Fruit fly (Drosophila melanogaster) whole organism, embryonic: ENCODE results near the gene Dis3l2.
A peak's percentile ranks its signal among the peaks of the same experiment; 100 is the strongest.

Experiments
- Atf-2 ChIP-seq: fragments of 200-800 bp; sonication (Bioruptor generic); optimal IDR thresholded peaks from 2 replicates; lab custom pipeline; 2016; ENCODE audit warnings: missing biosample characterization, missing genetic modification characterization
- Atf6 ChIP-seq: fragments of 200-800 bp; sonication (Bioruptor generic); IDR thresholded peaks from 2 replicates; pipeline ENCODE4 v1.3.6; 2022; ENCODE audit warnings: missing biosample characterization, missing genetic modification characterization
- CG11560 ChIP-seq: fragments of 200-800 bp; sonication (Bioruptor generic); IDR thresholded peaks from 3 replicates; pipeline ENCODE4 v1.3.6; 2022; ENCODE audit warnings: missing biosample characterization, missing genetic modification characterization
- CG12236 ChIP-seq: fragments of 200-800 bp; sonication (Bioruptor generic); optimal IDR thresholded peaks from 2 replicates; lab custom pipeline; 2016; ENCODE audit warnings: missing biosample characterization, missing genetic modification characterization
- CG15514 ChIP-seq: fragments of 200-800 bp; sonication (Bioruptor generic); optimal IDR thresholded peaks from 3 replicates; lab custom pipeline; 2017; ENCODE audit warnings: missing biosample characterization, missing genetic modification characterization, mild to moderate bottlenecking, moderate library complexity, missing genetic modification reagents
- CG15601 ChIP-seq: fragments of 200-800 bp; sonication (Bioruptor generic); optimal IDR thresholded peaks from 3 replicates; lab custom pipeline; 2019; ENCODE audit warnings: missing biosample characterization, mild to moderate bottlenecking, missing genetic modification characterization, moderate library complexity
- CG16863 ChIP-seq: fragments of 200-800 bp; sonication (Bioruptor generic); optimal IDR thresholded peaks from 3 replicates; lab custom pipeline; 2016; ENCODE audit warnings: missing biosample characterization, missing genetic modification characterization
- CG17359 ChIP-seq: fragments of 200-800 bp; sonication (Bioruptor generic); optimal IDR thresholded peaks from 3 replicates; lab custom pipeline; 2018; ENCODE audit warnings: missing biosample characterization, mild to moderate bottlenecking, missing genetic modification characterization, moderate library complexity
- CG31224 ChIP-seq: fragments of 200-800 bp; sonication (Bioruptor generic); IDR thresholded peaks from 2 replicates; pipeline ENCODE4 v1.3.6; 2022; ENCODE audit warnings: missing biosample characterization, missing genetic modification characterization
- CG3726 ChIP-seq: fragments of 200-800 bp; sonication (Bioruptor generic); IDR thresholded peaks from 3 replicates; pipeline ENCODE4, ENCODE4 v1.3.6; 2022; ENCODE audit warnings: missing biosample characterization, missing genetic modification characterization
- CG42726 ChIP-seq: fragments of 200-800 bp; sonication (Bioruptor generic); IDR thresholded peaks from 2 replicates; pipeline ENCODE4 v1.3.6; 2022; ENCODE audit warnings: missing biosample characterization, missing genetic modification characterization; ENCODE audit not compliant: partially characterized antibody
- CG6689 ChIP-seq: fragments of 200-800 bp; sonication (Bioruptor generic); IDR thresholded peaks from 2 replicates; pipeline ENCODE4 v1.3.6; 2022; ENCODE audit warnings: missing biosample characterization, missing genetic modification characterization
- CG9797 ChIP-seq: fragments of 200-800 bp; sonication (Bioruptor generic); optimal IDR thresholded peaks from 3 replicates; lab custom pipeline; 2018; ENCODE audit warnings: missing biosample characterization, mild to moderate bottlenecking, missing genetic modification characterization
- CrebB ChIP-seq: fragments of 200-800 bp; sonication (Bioruptor generic); optimal IDR thresholded peaks from 3 replicates; lab custom pipeline; 2018; ENCODE audit warnings: missing biosample characterization, mild to moderate bottlenecking, missing genetic modification characterization
- D19A ChIP-seq: fragments of 200-800 bp; optimal IDR thresholded peaks from 3 replicates; lab custom pipeline; 2019; ENCODE audit warnings: missing biosample characterization, mild to moderate bottlenecking, missing genetic modification characterization, moderate library complexity
- Dbx ChIP-seq: fragments of 200-800 bp; sonication (Bioruptor generic); IDR thresholded peaks from 3 replicates; pipeline ENCODE4 v1.3.6; 2022; ENCODE audit warnings: missing biosample characterization, missing genetic modification characterization
- Lhr ChIP-seq: fragments of 200-800 bp; sonication (Bioruptor generic); optimal IDR thresholded peaks from 3 replicates; lab custom pipeline; 2017; ENCODE audit warnings: mild to moderate bottlenecking, missing biosample characterization, missing genetic modification reagents, missing genetic modification characterization
- MBD-R2 ChIP-seq: fragments of 200-800 bp; sonication (Bioruptor generic); IDR thresholded peaks from 2 replicates; pipeline ENCODE4 v1.3.6; 2022; ENCODE audit warnings: missing biosample characterization, missing genetic modification characterization
- NC2β ChIP-seq: fragments of 200-800 bp; sonication (Bioruptor generic); optimal IDR thresholded peaks from 2 replicates; lab custom pipeline; 2016; ENCODE audit warnings: missing biosample characterization, missing genetic modification characterization
- NK7.1 ChIP-seq: fragments of 200-800 bp; sonication (Bioruptor generic); optimal IDR thresholded peaks from 3 replicates; lab custom pipeline; 2016; ENCODE audit warnings: missing biosample characterization, missing genetic modification characterization
- Neu2 ChIP-seq: fragments of 200-800 bp; sonication (Bioruptor generic); optimal IDR thresholded peaks from 3 replicates; lab custom pipeline; 2016; ENCODE audit warnings: missing biosample characterization, missing genetic modification characterization, borderline replicate concordance
- Nf-YC ChIP-seq: fragments of 200-800 bp; optimal IDR thresholded peaks from 3 replicates; lab custom pipeline; 2019; ENCODE audit warnings: missing biosample characterization, mild to moderate bottlenecking, missing genetic modification characterization, moderate library complexity
- Scr ChIP-seq: fragments of 200-800 bp; sonication (Bioruptor generic); IDR thresholded peaks from 2 replicates; pipeline ENCODE4 v1.3.6; 2022; ENCODE audit warnings: missing biosample characterization, missing genetic modification characterization; ENCODE audit not compliant: partially characterized antibody
- Sin3A ChIP-seq: fragments of >200 bp; optimal IDR thresholded peaks from 2 replicates; lab custom pipeline; 2018
- Sry-β ChIP-seq: fragments of 200-800 bp; sonication (Bioruptor generic); optimal IDR thresholded peaks from 2 replicates; lab custom pipeline; 2018; ENCODE audit warnings: missing biosample characterization, mild to moderate bottlenecking, missing genetic modification characterization, moderate library complexity
- Sry-δ ChIP-seq: fragments of 200-800 bp; sonication (Bioruptor generic); optimal IDR thresholded peaks from 2 replicates; lab custom pipeline; 2016; ENCODE audit warnings: missing biosample characterization, missing genetic modification characterization
- Trl ChIP-seq, 3 experiments: fragments of >200 bp in 2 of 3; fragments of 200-800 bp in 1 of 3; sonication (Bioruptor generic) in 1 of 3; optimal IDR thresholded peaks; 2 replicates in 1 of 3; 3 replicates in 2 of 3; lab custom pipeline; 2016 to 2017; ENCODE audit warnings: missing biosample characterization in 1 of 3, missing genetic modification characterization in 1 of 3
- bcd ChIP-seq: fragments of 200-800 bp; sonication (Bioruptor generic); optimal IDR thresholded peaks from 2 replicates; lab custom pipeline; 2017; ENCODE audit warnings: missing biosample characterization, mild to moderate bottlenecking, missing genetic modification characterization
- cas ChIP-seq: fragments of 200-800 bp; sonication (Bioruptor generic); IDR thresholded peaks from 2 replicates; pipeline ENCODE4 v1.3.6; 2022; ENCODE audit warnings: missing biosample characterization, missing genetic modification characterization
- crp ChIP-seq, 2 experiments: fragments of 200-800 bp; sonication (Bioruptor generic); optimal IDR thresholded peaks; 2 replicates in 1 of 2; 3 replicates in 1 of 2; lab custom pipeline; 2017; ENCODE audit warnings: missing biosample characterization in 2 of 2, missing genetic modification characterization in 2 of 2, mild to moderate bottlenecking in 1 of 2, moderate library complexity in 1 of 2
- gcm ChIP-seq: fragments of 200-800 bp; sonication (Bioruptor generic); optimal IDR thresholded peaks from 2 replicates; lab custom pipeline; 2019; ENCODE audit warnings: missing biosample characterization, mild to moderate bottlenecking, missing genetic modification characterization, moderate library complexity
- gsb ChIP-seq: fragments of 200-800 bp; sonication (Bioruptor generic); IDR thresholded peaks from 2 replicates; pipeline ENCODE4 v1.3.6; 2022; ENCODE audit warnings: missing biosample characterization, missing genetic modification characterization
- hkb ChIP-seq, 2 experiments: fragments of 200-800 bp in 1 of 2; fragments of >200 bp in 1 of 2; sonication (Bioruptor generic) in 1 of 2; IDR thresholded peaks in 1 of 2; optimal IDR thresholded peaks in 1 of 2; 2 replicates each; pipeline versions ENCODE4 v1.3.6 to Lab custom; 2017 to 2022; ENCODE audit warnings: missing biosample characterization in 1 of 2, missing genetic modification characterization in 1 of 2
- insv ChIP-seq, 2 experiments: fragments of 200-800 bp; sonication (Bioruptor generic); optimal IDR thresholded peaks; 3 replicates each; lab custom pipeline; 2016 to 2018; ENCODE audit warnings: missing biosample characterization in 2 of 2, missing genetic modification characterization in 2 of 2
- ken ChIP-seq: fragments of 200-800 bp; sonication (Bioruptor generic); IDR thresholded peaks from 3 replicates; pipeline ENCODE4 v1.3.6; 2022; ENCODE audit warnings: missing biosample characterization, missing genetic modification characterization
- knrl ChIP-seq: fragments of 200-800 bp; sonication (Bioruptor generic); IDR thresholded peaks from 3 replicates; pipeline ENCODE4 v1.3.6; 2022; ENCODE audit warnings: missing biosample characterization, missing genetic modification characterization; ENCODE audit not compliant: partially characterized antibody
- maf-S ChIP-seq: fragments of 200-800 bp; sonication (Bioruptor generic); optimal IDR thresholded peaks from 2 replicates; lab custom pipeline; 2016; ENCODE audit warnings: missing biosample characterization, missing genetic modification characterization
- nerfin-2 ChIP-seq: fragments of 200-800 bp; sonication (Bioruptor generic); IDR thresholded peaks from 2 replicates; pipeline ENCODE4 v1.3.6; 2022; ENCODE audit warnings: missing biosample characterization, missing genetic modification characterization; ENCODE audit not compliant: partially characterized antibody
- nmo ChIP-seq: fragments of 200-800 bp; sonication (Bioruptor generic); optimal IDR thresholded peaks from 2 replicates; lab custom pipeline; 2018; ENCODE audit warnings: missing biosample characterization, mild to moderate bottlenecking, missing genetic modification characterization, moderate library complexity
- oc ChIP-seq: fragments of 200-800 bp; sonication (Bioruptor generic); optimal IDR thresholded peaks from 2 replicates; lab custom pipeline; 2018; ENCODE audit warnings: missing biosample characterization, mild to moderate bottlenecking, missing genetic modification characterization, moderate library complexity
- phol ChIP-seq: fragments of 200-800 bp; sonication (Bioruptor generic); optimal IDR thresholded peaks from 3 replicates; lab custom pipeline; 2018; ENCODE audit warnings: missing biosample characterization, mild to moderate bottlenecking, missing genetic modification characterization, moderate library complexity
- row ChIP-seq: fragments of 200-800 bp; sonication (Bioruptor generic); IDR thresholded peaks from 3 replicates; pipeline ENCODE4 v1.3.6; 2022; ENCODE audit warnings: missing biosample characterization, missing genetic modification characterization
- seq ChIP-seq: fragments of 200-800 bp; sonication (Bioruptor generic); IDR thresholded peaks from 2 replicates; pipeline ENCODE4 v1.3.6; 2022; ENCODE audit warnings: missing biosample characterization, missing genetic modification characterization
- sisA ChIP-seq: fragments of 200-800 bp; sonication (Bioruptor generic); IDR thresholded peaks from 2 replicates; pipeline ENCODE4 v1.3.6; 2022; ENCODE audit warnings: missing biosample characterization, missing genetic modification characterization
- slp2 ChIP-seq: fragments of 200-800 bp; sonication (Bioruptor generic); optimal IDR thresholded peaks from 2 replicates; lab custom pipeline; 2016; ENCODE audit warnings: missing biosample characterization, missing genetic modification characterization
- usp ChIP-seq: fragments of >200 bp; optimal IDR thresholded peaks from 2 replicates; lab custom pipeline; 2017; ENCODE audit warnings: missing biosample characterization, missing genetic modification characterization
- zen2 ChIP-seq: fragments of 200-800 bp; sonication (Bioruptor generic); IDR thresholded peaks from 3 replicates; pipeline ENCODE4 v1.3.6; 2022; ENCODE audit warnings: missing biosample characterization, missing genetic modification characterization; ENCODE audit not compliant: partially characterized antibody

The Dis3l2 gene

DNA sequence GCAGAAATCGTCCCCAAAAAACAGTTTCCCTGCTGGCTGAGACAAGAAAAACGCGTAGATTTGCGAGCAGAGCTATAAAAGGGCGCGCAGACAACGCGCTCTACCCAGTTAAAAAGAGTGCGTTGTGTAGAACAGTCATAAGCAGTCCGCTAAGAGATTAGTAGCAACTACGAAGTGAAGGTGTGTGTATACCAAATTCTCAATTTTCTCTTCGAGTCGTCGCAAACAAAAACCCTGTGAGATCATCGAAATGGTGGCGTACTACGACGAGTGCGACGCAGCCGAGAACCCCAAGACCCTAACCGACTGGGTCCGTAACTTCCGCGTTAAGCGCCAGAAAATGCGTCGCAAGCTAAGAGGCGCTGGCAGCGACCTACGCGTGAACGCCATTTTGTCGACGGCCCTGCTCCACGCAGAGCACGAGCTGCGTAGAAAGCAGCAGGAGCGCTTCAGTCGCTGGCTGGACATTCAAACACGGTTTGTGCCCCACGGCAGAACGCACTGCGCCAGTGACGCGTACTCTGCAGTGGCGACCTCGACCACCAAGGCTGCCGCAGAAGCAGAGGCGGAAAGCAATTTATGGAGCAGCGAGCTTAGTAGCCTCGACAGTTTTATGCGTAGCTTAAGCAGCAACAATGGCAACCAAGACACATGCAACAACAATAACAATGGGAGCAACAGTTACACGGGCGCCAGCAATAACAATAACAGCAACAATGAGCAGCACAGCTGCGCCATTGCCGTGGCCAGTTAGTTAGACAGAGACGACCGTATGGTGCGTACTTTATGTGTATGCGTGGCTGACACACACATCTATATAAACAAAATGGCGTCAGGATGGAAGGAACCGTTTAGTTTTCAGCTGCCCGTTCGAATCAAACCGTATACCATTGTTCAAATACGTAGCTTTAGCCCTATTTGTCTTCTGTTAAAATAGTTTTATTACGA lies 11.8 kb downstream of the Dis3l2 start (continued):
- TF ChIP-seq Atf6 (GFP tag; lab: Robert Waterston, UW) (no peak), nmo (GFP tag; lab: Kevin White, UChicago) (peak; percentile 14), Atf-2 (GFP tag; lab: Kevin White, UChicago) (no peak), Neu2 (no peak), Trl (optimal IDR thresholded peaks at IDR 0.05; lab: Kevin White, UChicago) (peak in 1 of 2 experiments; percentile 28), Trl (GFP tag; optimal IDR thresholded peaks at IDR 0.05; lab: Kevin White, UChicago) (peak; percentile 22), gcm (GFP tag; lab: Kevin White, UChicago) (peak; percentile 52), CG42726 (GFP tag; lab: Robert Waterston, UW) (peak; percentile 70), Lhr (GFP tag; lab: Kevin White, UChicago) (no peak), ken (GFP tag; lab: Robert Waterston, UW) (peak; percentile 9; the same call in 2 of the 3 replicates), CG6689 (no peak), zen2 (GFP tag; lab: Robert Waterston, UW) (no peak), CG17359 (tag; lab: Kevin White, UChicago) (peak; percentile 10), CG16863 (GFP tag; lab: Kevin White, UChicago) (no peak), Sin3A (lab: Kevin White, UChicago) (no peak), CG12236 (GFP tag; lab: Kevin White, UChicago) (no peak), cas (GFP tag; lab: Robert Waterston, UW) (peak; percentile 63; the same call in 1 of the 2 replicates), nerfin-2 (GFP tag; lab: Robert Waterston, UW) (0 out of 2 replicates have a peak, but pooled peaks have one; percentile 29), CG31224 (peak; percentile 36; the same call in 1 of the 2 replicates), CG15601 (tag; lab: Kevin White, UChicago) (no peak), bcd (GFP tag; lab: Kevin White, UChicago) (no peak), Sry-δ (GFP tag; lab: Kevin White, UChicago) (no peak), CG9797 (GFP tag; lab: Kevin White, UChicago) (no peak), insv (GFP tag; optimal IDR thresholded peaks at IDR 0.05; lab: Kevin White, UChicago) (peak in 1 of 2 experiments; percentile 11), gsb (GFP tag; lab: Robert Waterston, UW) (peak; percentile 43; the same call in 1 of the 2 replicates), knrl (0 out of 3 replicates have a peak, but pooled peaks have one; percentile 36), sisA (GFP tag; lab: Robert Waterston, UW) (no peak), CrebB (tag; lab: Kevin White, UChicago) (peak; percentile 1), slp2 (no peak), CG15514 (GFP tag; lab: Kevin White, UChicago) (peak; percentile 18), seq (GFP tag; lab: Robert Waterston, UW) (peak; percentile 43; the same call in 1 of the 2 replicates), Dbx (GFP tag; lab: Robert Waterston, UW) (peak; percentile 25), CG11560 (tag; lab: Robert Waterston, UW) (no peak), crp (GFP tag; optimal IDR thresholded peaks at IDR 0.05; lab: Kevin White, UChicago) (peak in 1 of 2 experiments; percentile 46), NK7.1 (GFP tag; lab: Kevin White, UChicago) (no peak), CG3726 (GFP tag; lab: Robert Waterston, UW) (0 out of 3 replicates have a peak, but pooled peaks have one; percentile 11), NC2β (GFP tag; lab: Kevin White, UChicago) (no peak), Scr (GFP tag; lab: Robert Waterston, UW) (no peak; the same call in 1 of the 2 replicates), Nf-YC (tag; lab: Kevin White, UChicago) (peak; percentile 24), oc (tag; lab: Kevin White, UChicago) (no peak), usp (GFP tag; lab: Kevin White, UChicago) (no peak), phol (tag; lab: Kevin White, UChicago) (peak; percentile 97), D19A (tag; lab: Kevin White, UChicago) (no peak), MBD-R2 (GFP tag; lab: Robert Waterston, UW) (no peak), maf-S (GFP tag; lab: Kevin White, UChicago) (no peak), hkb (optimal IDR thresholded peaks at IDR 0.05; lab: Kevin White, UChicago) (no peak), hkb (GFP tag; IDR thresholded peaks at IDR 0.05; lab: Robert Waterston, UW) (no peak), Sry-β (GFP tag; lab: Kevin White, UChicago) (no peak), row (GFP tag; lab: Robert Waterston, UW) (no peak)
